Worm (Caenorhabditis elegans) whole organism, late embryonic: ENCODE results near the gene ima-1.

Experiments used
- ceh-45 ChIP-seq: fragments of 200-800 bp; sonication (Bioruptor generic); IDR thresholded peaks from 2 replicates; pipeline ENCODE4 v1.3.6; 2022; ENCODE audit warnings: missing genetic modification reagents, missing genetic modification characterization, missing compliant biosample characterization
- ets-4 ChIP-seq: sonication (generic microtip); optimal IDR thresholded peaks from 2 replicates; lab custom pipeline; 2016; ENCODE audit warnings: missing genetic modification characterization, missing compliant biosample characterization
- hlh-30 ChIP-seq: sonication (generic microtip); optimal IDR thresholded peaks from 2 replicates; lab custom pipeline; 2017; ENCODE audit warnings: antibody characterized with exemption, missing genetic modification characterization, missing compliant biosample characterization; ENCODE audit not compliant: insufficient read depth
- mec-3 ChIP-seq: sonication (generic microtip); optimal IDR thresholded peaks from 2 replicates; lab custom pipeline; 2016; ENCODE audit warnings: borderline replicate concordance, missing genetic modification characterization, missing compliant biosample characterization
- nfya-1 ChIP-seq: sonication (generic microtip); optimal IDR thresholded peaks from 2 replicates; lab custom pipeline; 2017; ENCODE audit warnings: missing genetic modification characterization, mild to moderate bottlenecking, missing compliant biosample characterization, antibody characterized with exemption, moderate library complexity
- nhr-232 ChIP-seq: sonication (generic microtip); optimal IDR thresholded peaks from 2 replicates; lab custom pipeline; 2016; ENCODE audit warnings: missing genetic modification characterization, missing compliant biosample characterization
- npax-4 ChIP-seq: sonication (generic microtip); optimal IDR thresholded peaks from 2 replicates; lab custom pipeline; 2016; ENCODE audit warnings: missing genetic modification characterization, missing compliant biosample characterization
- pqm-1 ChIP-seq: sonication (generic microtip); optimal IDR thresholded peaks from 2 replicates; lab custom pipeline; 2016; ENCODE audit warnings: missing genetic modification characterization, missing compliant biosample characterization

DNA sequence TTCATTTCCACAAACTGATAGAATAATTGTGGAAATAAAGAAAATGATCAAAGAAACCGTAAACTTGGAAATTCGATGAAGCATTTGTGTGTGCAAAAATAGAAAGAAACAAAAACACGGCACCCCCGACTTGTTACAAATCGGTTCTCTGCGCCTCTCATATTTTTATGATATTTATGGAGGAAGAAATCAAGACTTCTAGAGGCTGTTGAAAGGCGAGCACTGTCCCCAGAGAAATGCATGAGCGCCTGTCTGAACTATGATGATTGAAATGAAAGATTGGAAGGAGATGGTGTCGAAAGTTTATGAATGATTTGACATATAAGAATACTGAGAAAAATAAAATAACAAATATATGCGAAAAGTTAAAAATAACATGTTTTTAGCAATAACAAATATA is 19.4 kb downstream of the ima-1 start, which contains the start of gene lgc-36:
- TF ChIP-seq mec-3 (no peak), pqm-1 (no peak), hlh-30 (no peak), ceh-45 (GFP tag; lab: Robert Waterston, UW) (no peak), npax-4 (tag; lab: Kevin White, UChicago) (no peak), nfya-1 (tag; lab: Kevin White, UChicago) (no peak), ets-4 (no peak), nhr-232 (tag; lab: Kevin White, UChicago) (no peak)
